Fruit fly (Drosophila melanogaster): Measurements from ENCODE around the gene CG5418.
A peak's percentile ranks its signal among the peaks of the same experiment; 100 is the strongest.

The CG5418 gene

dm6 chr2L:12421793-12422691, 31.0 kb downstream of the CG5418 start (continued):
- TF ChIP-seq ac (GFP tag; optimal IDR thresholded peaks at IDR 0.05) (no peak), CG1024 (GFP tag; IDR thresholded peaks at IDR 0.05) (no peak), tna (GFP tag; IDR thresholded peaks at IDR 0.05; ENCODE audit: partially characterized antibody) (no peak; the same call in 1 of the 2 replicates), CG30431 (GFP tag; optimal IDR thresholded peaks at IDR 0.05) (no peak), CG1529 (GFP tag; optimal IDR thresholded peaks at IDR 0.05) (no peak), chinmo (GFP tag; IDR thresholded peaks at IDR 0.05; ENCODE audit: partially characterized antibody) (peak; percentile 87; the same call in 2 of the 4 replicates), CG4854 (GFP tag; optimal IDR thresholded peaks at IDR 0.05) (no peak), Abd-B (GFP tag; optimal IDR thresholded peaks at IDR 0.05) (no peak), CG31224 (GFP tag; IDR thresholded peaks at IDR 0.05) (no peak; the same call in 1 of the 2 replicates), Spps (tag; optimal IDR thresholded peaks at IDR 0.05) (no peak), sna (GFP tag; IDR thresholded peaks at IDR 0.05; ENCODE audit: partially characterized antibody) (no peak), CG6254 (GFP tag; optimal IDR thresholded peaks at IDR 0.05) (no peak), Deaf1 (tag; optimal IDR thresholded peaks at IDR 0.05) (no peak), CG17361 (GFP tag; IDR thresholded peaks at IDR 0.05) (peak; percentile 40; the same call in 1 of the 3 replicates), klu (GFP tag; IDR thresholded peaks at IDR 0.05) (no peak), trh (GFP tag; optimal IDR thresholded peaks at IDR 0.05) (no peak), br (optimal IDR thresholded peaks at IDR 0.05) (no peak), CG10462 (GFP tag; optimal IDR thresholded peaks at IDR 0.05) (no peak), cas (GFP tag; IDR thresholded peaks at IDR 0.05) (no peak), CG34224 (GFP tag; IDR thresholded peaks at IDR 0.05; ENCODE audit: partially characterized antibody) (peak; percentile 16; the same call in 1 of the 3 replicates), CG6272 (GFP tag; IDR thresholded peaks at IDR 0.05) (no peak), Gug (GFP tag; IDR thresholded peaks at IDR 0.05) (no peak), CG4707 (GFP tag; optimal IDR thresholded peaks at IDR 0.05) (no peak), cwo (GFP tag; optimal IDR thresholded peaks at IDR 0.05) (no peak), CG2712 (tag; optimal IDR thresholded peaks at IDR 0.05) (peak; percentile 20), ttk (GFP tag; IDR thresholded peaks at IDR 0.05) (no peak), gsb (GFP tag; IDR thresholded peaks at IDR 0.05) (no peak), CG7786 (GFP tag; optimal IDR thresholded peaks at IDR 0.05) (no peak), hbn (GFP tag; IDR thresholded peaks at IDR 0.05; ENCODE audit: partially characterized antibody) (no peak), ase (GFP tag; IDR thresholded peaks at IDR 0.05) (0 out of 3 replicates have a peak, but pooled peaks have one; percentile 13), Ada2b (GFP tag; IDR thresholded peaks at IDR 0.05) (no peak), CG12299 (tag; optimal IDR thresholded peaks at IDR 0.05) (no peak), CG15696 (tag; optimal IDR thresholded peaks at IDR 0.05) (no peak), disco-r (GFP tag; optimal IDR thresholded peaks at IDR 0.05) (no peak), GATAe (GFP tag; conservative IDR thresholded peaks at IDR 0.05) (no peak), CG8359 (GFP tag; optimal IDR thresholded peaks at IDR 0.05; ENCODE audit: borderline replicate concordance) (no peak), Scr (GFP tag; IDR thresholded peaks at IDR 0.05; ENCODE audit: partially characterized antibody) (no peak), Pdp1 (GFP tag; optimal IDR thresholded peaks at IDR 0.05) (no peak), usp (GFP tag; optimal IDR thresholded peaks at IDR 0.05) (no peak), CG34376 (GFP tag; optimal IDR thresholded peaks at IDR 0.05) (no peak), al (GFP tag; IDR thresholded peaks at IDR 0.05) (no peak), CG6689 (GFP tag; IDR thresholded peaks at IDR 0.05) (0 out of 2 replicates have a peak, but pooled peaks have one; percentile 13), ftz-f1 (GFP tag; optimal IDR thresholded peaks at IDR 0.05) (no peak), Hand (GFP tag; optimal IDR thresholded peaks at IDR 0.05) (no peak), nerfin-2 (GFP tag; IDR thresholded peaks at IDR 0.05; ENCODE audit: partially characterized antibody) (no peak), CG1792 (GFP tag; optimal IDR thresholded peaks at IDR 0.05) (no peak), hkb (optimal IDR thresholded peaks at IDR 0.05) (no peak), hkb (GFP tag; IDR thresholded peaks at IDR 0.05) (no peak), CG16815 (GFP tag; optimal IDR thresholded peaks at IDR 0.05) (no peak)
